Worm (Caenorhabditis elegans): ENCODE measurements around the gene acd-3.

acd-3 gene

DNA sequence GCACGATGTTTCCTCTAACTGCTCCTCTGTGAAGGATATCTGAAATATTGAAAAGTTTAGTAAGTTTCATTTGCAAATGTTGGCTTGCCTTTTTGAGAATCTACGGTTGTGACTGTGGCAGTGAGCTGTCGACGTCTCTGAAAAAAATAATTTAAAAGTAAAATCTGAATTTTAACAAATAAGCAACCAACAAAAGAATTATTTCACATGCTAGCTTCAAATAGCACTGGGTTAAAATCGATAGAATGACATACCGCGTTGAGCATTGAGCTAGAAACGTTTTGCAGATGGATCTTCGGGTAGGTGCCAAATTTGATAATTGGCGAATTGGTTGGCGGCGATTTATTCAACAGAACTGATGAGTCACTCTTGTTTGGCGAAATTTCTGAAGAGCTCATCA, 22.7 kb downstream of the acd-3 start, which contains the start of gene F31F6.2:
F31F6.2 (minus strand) TSS at position 101 of the 400 bp plus-strand sequence.
- TF ChIP-seq elt-2 (tag; optimal IDR thresholded peaks at IDR 0.05) (no peak), pqm-1 (tag; optimal IDR thresholded peaks at IDR 0.05) (no peak)

DNA sequence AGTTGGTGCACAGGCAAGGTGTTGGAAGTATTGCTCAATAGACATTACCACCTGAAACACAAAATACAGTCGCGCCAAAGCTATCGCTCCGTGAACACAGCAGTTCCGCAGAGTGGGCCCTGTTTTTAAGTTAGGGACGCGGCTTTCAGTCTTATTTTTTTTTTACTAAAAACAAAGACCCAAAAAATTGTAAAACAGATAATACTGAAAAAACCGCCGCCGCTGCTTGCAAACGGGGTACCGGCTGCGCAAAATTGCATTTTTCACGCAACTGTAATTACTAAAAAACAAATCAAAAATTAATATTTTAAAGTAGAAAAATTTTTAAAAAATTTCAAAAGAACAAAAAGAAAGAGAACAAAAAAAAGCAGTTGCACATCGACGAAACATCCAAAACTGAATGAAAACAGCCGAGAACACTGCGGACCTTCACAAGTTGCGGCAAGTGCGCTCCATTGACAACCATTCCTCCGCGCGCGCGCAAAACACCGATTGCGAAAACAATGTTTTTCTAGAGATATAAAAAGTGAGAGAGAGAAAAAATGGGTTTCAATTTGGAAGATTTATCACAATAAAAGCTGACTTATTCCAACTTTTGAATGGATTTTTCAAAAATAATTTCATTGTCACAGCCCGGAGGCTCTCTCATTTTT, 23.9 kb downstream of the acd-3 start, which contains the start of gene F31F6.3:
F31F6.3 (minus strand) TSS at position 51 of the 653 bp plus-strand sequence.
- no peak for TF ChIP-seq unc-39 (tag; optimal IDR thresholded peaks at IDR 0.05)
- TF ChIP-seq fos-1 (tag; optimal IDR thresholded peaks at IDR 0.05) = no peak
- TF ChIP-seq egl-5 (tag; optimal IDR thresholded peaks at IDR 0.05) = no peak
- no peak for TF ChIP-seq eor-1 (tag; optimal IDR thresholded peaks at IDR 0.05)
- no peak for TF ChIP-seq snpc-4 (tag; optimal IDR thresholded peaks at IDR 0.05)
- TF ChIP-seq skn-1 (tag; optimal IDR thresholded peaks at IDR 0.05) = no peak
- no peak for TF ChIP-seq unc-62 (GFP tag; optimal IDR thresholded peaks at IDR 0.05)
- TF ChIP-seq nhr-76 (tag; optimal IDR thresholded peaks at IDR 0.05) = no peak
- TF ChIP-seq pha-4 (tag; optimal IDR thresholded peaks at IDR 0.05) = no peak
- TF ChIP-seq ztf-4 (tag; optimal IDR thresholded peaks at IDR 0.05) = no peak
- TF ChIP-seq R02D3.7 (tag; optimal IDR thresholded peaks at IDR 0.05) = no peak
- TF ChIP-seq lin-39 (tag; optimal IDR thresholded peaks at IDR 0.05) = no peak

DNA sequence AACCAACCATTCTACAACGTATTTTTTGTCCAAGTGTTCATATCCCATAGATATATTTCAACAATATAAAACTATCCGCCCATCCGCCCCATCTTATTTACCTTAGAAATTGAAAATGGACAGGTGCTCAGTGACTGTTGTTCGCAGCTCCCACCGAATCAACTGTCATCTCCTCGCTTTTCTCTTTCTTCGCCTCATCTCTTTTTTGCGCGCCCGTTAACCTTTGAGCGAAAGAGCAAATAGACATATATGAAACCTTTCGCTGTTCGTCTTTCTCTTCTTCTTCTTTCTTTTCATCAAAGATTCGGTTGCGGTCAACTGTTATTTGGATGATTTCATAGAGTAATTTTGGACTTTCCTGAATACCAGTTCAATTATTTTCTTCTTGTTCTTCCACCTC, 26.6 kb downstream of the acd-3 start, which contains the start of gene sssh-1:
sssh-1 (plus strand) TSS at position 301 of the 400 bp plus-strand sequence.
- TF ChIP-seq pha-4 (tag; optimal IDR thresholded peaks at IDR 0.05) (peak; percentile 51), elt-3 (tag; optimal IDR thresholded peaks at IDR 0.05) (no peak), ceh-9 (tag; optimal IDR thresholded peaks at IDR 0.05) (no peak), ztf-4 (tag; optimal IDR thresholded peaks at IDR 0.05) (no peak)

DNA sequence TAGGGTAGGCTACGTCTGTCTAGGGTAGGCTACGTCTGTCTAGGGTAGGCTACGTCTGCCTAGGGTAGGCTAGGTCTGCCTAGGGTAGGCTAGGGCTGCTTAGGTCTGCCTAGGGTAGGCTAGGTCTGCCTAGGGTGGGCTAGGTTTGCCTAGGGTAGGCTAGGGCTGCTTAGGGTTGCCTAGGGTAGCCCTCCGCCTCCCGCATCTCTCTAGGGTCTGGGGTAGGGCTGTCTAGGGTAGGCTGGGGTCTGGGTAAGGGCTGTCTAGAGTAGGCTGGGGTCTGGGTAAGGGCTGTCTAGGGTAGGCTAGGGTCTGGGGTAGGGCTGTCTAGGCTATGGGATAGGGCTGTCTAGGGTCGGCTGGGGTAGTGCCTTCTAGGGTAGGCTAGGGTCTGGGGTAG, 28.6 kb downstream of the acd-3 start:
- TF ChIP-seq nhr-23 (tag; optimal IDR thresholded peaks at IDR 0.05) (no peak), elt-2 (tag; optimal IDR thresholded peaks at IDR 0.05) (no peak), egl-27 (tag; optimal IDR thresholded peaks at IDR 0.05) (no peak), egl-5 (tag; optimal IDR thresholded peaks at IDR 0.05) (no peak), ceh-16 (tag; optimal IDR thresholded peaks at IDR 0.05) (no peak), skn-1 (tag; optimal IDR thresholded peaks at IDR 0.05) (no peak), ztf-11 (tag; optimal IDR thresholded peaks at IDR 0.05) (no peak), ceh-28 (tag; optimal IDR thresholded peaks at IDR 0.05) (no peak), lin-39 (tag; optimal IDR thresholded peaks at IDR 0.05) (no peak), nfya-1 (tag; optimal IDR thresholded peaks at IDR 0.05; ENCODE audit: insufficient read depth) (no peak), sea-2 (GFP tag; optimal IDR thresholded peaks at IDR 0.05) (no peak), nhr-43 (tag; optimal IDR thresholded peaks at IDR 0.05; ENCODE audit: poor library complexity, severe bottlenecking) (no peak), tbx-2 (tag; optimal IDR thresholded peaks at IDR 0.05) (no peak), R02D3.7 (tag; optimal IDR thresholded peaks at IDR 0.05) (no peak), unc-62 (GFP tag; optimal IDR thresholded peaks at IDR 0.05) (no peak), mdl-1 (tag; optimal IDR thresholded peaks at IDR 0.05) (no peak), elt-1 (tag; optimal IDR thresholded peaks at IDR 0.05) (no peak)

DNA sequence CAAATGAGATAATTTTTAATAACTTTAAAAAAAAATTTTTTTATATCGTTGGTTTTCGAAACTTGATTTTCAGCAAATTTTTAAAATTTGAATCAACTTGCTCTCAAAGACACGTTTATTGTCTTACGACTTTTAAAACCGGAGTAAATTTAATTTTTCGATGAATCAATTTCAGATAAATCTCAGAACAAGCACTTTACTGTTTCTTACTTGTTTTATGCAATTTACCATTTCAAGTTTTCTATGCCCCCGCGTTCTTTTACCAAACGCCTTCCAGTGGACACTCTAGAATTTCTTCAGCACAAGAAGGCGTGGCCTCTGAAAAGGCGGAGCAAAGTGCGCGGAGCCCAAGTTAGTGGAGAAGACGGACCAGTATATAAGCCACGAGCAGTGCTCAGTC, 32.0 kb downstream of the acd-3 start, which contains the start of gene flp-8:
flp-8 (plus strand) TSS at position 301 of the 400 bp plus-strand sequence.
- TF ChIP-seq unc-39 (tag; optimal IDR thresholded peaks at IDR 0.05) (no peak), nhr-67 (tag; optimal IDR thresholded peaks at IDR 0.05) (no peak), eor-1 (tag; optimal IDR thresholded peaks at IDR 0.05) (no peak), nhr-76 (tag; optimal IDR thresholded peaks at IDR 0.05) (no peak), nhr-23 (tag; optimal IDR thresholded peaks at IDR 0.05) (no peak), elt-1 (tag; optimal IDR thresholded peaks at IDR 0.05) (no peak), snpc-4 (tag; optimal IDR thresholded peaks at IDR 0.05) (no peak), nhr-237 (tag; optimal IDR thresholded peaks at IDR 0.05) (no peak), nhr-25 (tag; optimal IDR thresholded peaks at IDR 0.05) (no peak), daf-12 (tag; optimal IDR thresholded peaks at IDR 0.05) (no peak), pha-4 (tag; optimal IDR thresholded peaks at IDR 0.05) (no peak), ceh-9 (tag; optimal IDR thresholded peaks at IDR 0.05) (no peak), ztf-4 (tag; optimal IDR thresholded peaks at IDR 0.05) (no peak), skn-1 (tag; optimal IDR thresholded peaks at IDR 0.05) (no peak), pqm-1 (tag; optimal IDR thresholded peaks at IDR 0.05) (no peak), ZK546.5 (tag; optimal IDR thresholded peaks at IDR 0.05) (no peak), jun-1 (tag; optimal IDR thresholded peaks at IDR 0.05) (no peak), mdl-1 (tag; optimal IDR thresholded peaks at IDR 0.05) (no peak)
